Worm (Caenorhabditis elegans): ENCODE measurements around the gene lin-1.

- TF ChIP-seq rnt-1 (tag; optimal IDR thresholded peaks at IDR 0.05) (no peak), sox-2 (GFP tag; IDR thresholded peaks at IDR 0.05) (no peak), dmd-4 (tag; optimal IDR thresholded peaks at IDR 0.05; ENCODE audit: borderline replicate concordance) (no peak), K02D7.2 (tag; optimal IDR thresholded peaks at IDR 0.05) (no peak), pqm-1 (tag; optimal IDR thresholded peaks at IDR 0.05) (no peak), ceh-14 (tag; optimal IDR thresholded peaks at IDR 0.05) (no peak), hlh-6 (tag; optimal IDR thresholded peaks at IDR 0.05) (no peak), Y22D7AL.16 (tag; optimal IDR thresholded peaks at IDR 0.05) (no peak)
Observed at ce11 chrIV:2348862-2349321, 48.8 kb upstream of the lin-1 start, which contains the start of the genes ppgn-1 and tftc-1.

All from whole organism, late embryonic.